Worm (Caenorhabditis elegans) whole organism, young adult: Measurements from ENCODE around the gene tag-281.

ENCODE experiments used
- efl-1 ChIP-seq: fragments of 150-350 bp; optimal IDR thresholded peaks from 2 replicates; lab custom pipeline; 2014; ENCODE audit warnings: missing biosample characterization, missing genetic modification reagents, missing genetic modification characterization
- hmg-1.2 ChIP-seq: fragments of 200-800 bp; sonication (Bioruptor generic); IDR thresholded peaks from 2 replicates; pipeline ENCODE4 v1.3.6; 2022; ENCODE audit warnings: missing genetic modification reagents, missing genetic modification characterization, missing compliant biosample characterization
- madf-6 ChIP-seq: fragments of 200-800 bp; sonication (Bioruptor generic); IDR thresholded peaks from 2 replicates; pipeline ENCODE4 v1.3.6; 2022; ENCODE audit warnings: missing genetic modification reagents, missing genetic modification characterization, missing compliant biosample characterization
- rcor-1 ChIP-seq: fragments of 200-800 bp; sonication (Bioruptor generic); IDR thresholded peaks from 2 replicates; pipeline ENCODE4 v1.3.6; 2022; ENCODE audit warnings: missing genetic modification reagents, missing genetic modification characterization, missing compliant biosample characterization
- sdz-38 ChIP-seq: sonication (generic microtip); optimal IDR thresholded peaks from 2 replicates; lab custom pipeline; 2016; ENCODE audit warnings: missing genotype, missing genetic modification characterization, missing compliant biosample characterization
- snpc-1.3 ChIP-seq: sonication (generic microtip); optimal IDR thresholded peaks from 2 replicates; lab custom pipeline; 2017; ENCODE audit warnings: missing genetic modification characterization, mild to moderate bottlenecking, missing compliant biosample characterization, antibody characterized with exemption, moderate library complexity, missing genotype, missing genetic modification reagents; ENCODE audit not compliant: insufficient read depth
- tbx-9 ChIP-seq: sonication (generic microtip); optimal IDR thresholded peaks from 2 replicates; lab custom pipeline; 2016; ENCODE audit warnings: borderline replicate concordance, missing genetic modification characterization, inconsistent platforms, missing compliant biosample characterization
- unc-62 ChIP-seq: fragments of 150-350 bp; optimal IDR thresholded peaks from 2 replicates; lab custom pipeline; 2014; ENCODE audit warnings: missing biosample characterization, missing genetic modification reagents, missing genetic modification characterization

DNA sequence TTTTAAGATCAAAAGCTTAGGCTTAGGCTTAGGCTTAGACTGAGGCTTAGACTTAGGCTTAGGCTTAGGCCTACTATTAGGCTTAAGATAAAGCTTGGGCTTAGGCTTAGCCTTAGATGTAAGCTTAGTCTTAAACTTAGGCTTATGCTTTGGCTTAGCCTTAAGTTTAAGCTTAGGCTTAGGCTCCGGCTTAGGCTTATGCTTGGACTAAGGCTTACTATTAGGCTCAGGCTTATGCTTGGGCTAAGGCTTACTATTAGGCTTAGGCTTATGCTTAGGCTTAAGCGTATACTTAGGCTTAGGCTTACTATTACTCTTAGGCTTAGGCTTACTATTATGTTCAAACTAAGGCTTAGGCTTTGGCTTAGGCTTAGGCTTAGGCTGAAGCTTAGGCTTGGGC is 22.8 kb upstream of the tag-281 start:
- no peak for TF ChIP-seq madf-6 (GFP tag; lab: Robert Waterston, UW)
- TF ChIP-seq efl-1 (GFP tag; lab: Kevin White, UChicago): no peak
- TF ChIP-seq rcor-1 (GFP tag; lab: Robert Waterston, UW): no peak
- no peak for TF ChIP-seq sdz-38
- no peak for TF ChIP-seq unc-62 (GFP tag; lab: Kevin White, UChicago)
- no peak for TF ChIP-seq tbx-9
- TF ChIP-seq hmg-1.2 (GFP tag; lab: Robert Waterston, UW): no peak
- no peak for TF ChIP-seq snpc-1.3
